Fruit fly (Drosophila melanogaster): ENCODE data around the gene mthl1.

DNA sequence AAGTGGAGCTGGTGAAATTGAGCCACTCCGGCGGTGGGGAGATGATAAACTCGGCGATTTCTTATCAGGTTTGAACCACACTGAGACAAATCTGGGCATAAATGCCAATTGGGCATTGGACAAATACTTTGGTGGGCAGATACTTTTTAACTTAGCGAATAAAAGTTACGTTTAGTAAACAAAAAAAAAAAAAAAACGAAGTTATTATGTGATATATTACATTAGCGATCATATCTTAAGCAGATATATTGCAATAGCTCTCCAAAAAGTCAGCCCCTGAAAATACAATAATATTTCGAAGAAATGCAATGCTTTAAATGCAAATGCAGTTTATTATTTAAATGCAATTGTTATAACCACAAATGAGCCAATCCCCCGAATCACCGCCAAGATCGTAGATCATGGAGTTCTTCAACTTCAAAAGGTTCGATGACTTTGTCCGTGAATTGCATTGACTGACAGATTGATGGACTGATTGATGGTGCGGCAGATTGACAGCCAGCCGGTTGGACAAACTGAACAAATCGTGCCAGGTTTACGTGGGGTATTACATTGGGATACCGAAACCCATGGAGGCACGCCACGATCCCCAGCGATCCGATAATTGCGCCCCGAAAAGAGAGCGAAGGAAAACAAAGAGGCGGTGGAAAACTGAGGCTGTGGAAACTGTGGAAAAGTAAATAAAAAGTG lies 57.3 kb downstream of the mthl1 start:
- TF ChIP-seq br (GFP tag; optimal IDR thresholded peaks at IDR 0.05) (no peak), ey (GFP tag; optimal IDR thresholded peaks at IDR 0.05) (no peak), pan (optimal IDR thresholded peaks at IDR 0.05) (no peak), Hr83 (GFP tag; optimal IDR thresholded peaks at IDR 0.05; ENCODE audit: poor library complexity, severe bottlenecking) (no peak), Dfd (GFP tag; optimal IDR thresholded peaks at IDR 0.05) (no peak), dl (GFP tag; optimal IDR thresholded peaks at IDR 0.05; ENCODE audit: insufficient read depth in 1 of 2, partially characterized antibody in 2 of 2) (no peak), jim (GFP tag; optimal IDR thresholded peaks at IDR 0.05) (no peak), N (GFP tag; optimal IDR thresholded peaks at IDR 0.05) (no peak), brk (GFP tag; optimal IDR thresholded peaks at IDR 0.05) (no peak), fru (GFP tag; optimal IDR thresholded peaks at IDR 0.05) (no peak), psq (GFP tag; optimal IDR thresholded peaks at IDR 0.05) (no peak), Myc (optimal IDR thresholded peaks at IDR 0.05) (no peak)

All from whole organism, wandering third instar larva.